Worm (Caenorhabditis elegans) whole organism, midembryonic: ENCODE data around the gene sod-4.

Source experiments
- T22C8.4 ChIP-seq: fragments of 200-800 bp; sonication (Bioruptor generic); IDR thresholded peaks from 2 replicates; pipeline ENCODE4 v1.3.6; 2022; ENCODE audit warnings: missing genetic modification characterization, missing compliant biosample characterization
- cog-1 ChIP-seq: sonication (generic microtip); optimal IDR thresholded peaks from 2 replicates; lab custom pipeline; 2016; ENCODE audit warnings: missing genetic modification characterization, missing compliant biosample characterization
- flt-1 ChIP-seq: fragments of 200-800 bp; sonication (Bioruptor generic); IDR thresholded peaks from 2 replicates; pipeline ENCODE4 v1.3.6; 2022; ENCODE audit warnings: missing genetic modification characterization, missing compliant biosample characterization
- klf-2 ChIP-seq: fragments of 200-800 bp; sonication (Bioruptor generic); conservative IDR thresholded peaks from 2 replicates; pipeline ENCODE4 v1.3.6; 2022; ENCODE audit warnings: missing genetic modification reagents, missing genetic modification characterization, missing compliant biosample characterization
- med-1 ChIP-seq: sonication (generic microtip); optimal IDR thresholded peaks from 2 replicates; lab custom pipeline; 2017; ENCODE audit warnings: missing genetic modification characterization, mild to moderate bottlenecking, missing compliant biosample characterization, antibody characterized with exemption, missing genetic modification reagents; ENCODE audit not compliant: insufficient read depth
- ref-1 ChIP-seq: fragments of 200-800 bp; sonication (Bioruptor generic); conservative IDR thresholded peaks from 2 replicates; pipeline ENCODE4 v1.3.6; 2022; ENCODE audit warnings: missing genetic modification reagents, missing genetic modification characterization, missing compliant biosample characterization
- tab-1 ChIP-seq: fragments of 200-800 bp; sonication (Bioruptor generic); IDR thresholded peaks from 2 replicates; pipeline ENCODE4 v1.3.6; 2022; ENCODE audit warnings: missing genetic modification characterization, missing compliant biosample characterization
- ztf-23 ChIP-seq: fragments of 200-800 bp; sonication (Bioruptor generic); IDR thresholded peaks from 2 replicates; pipeline ENCODE4 v1.3.6; 2022; ENCODE audit warnings: missing genetic modification reagents, missing genetic modification characterization, missing compliant biosample characterization
- ztf-29 ChIP-seq: fragments of 200-800 bp; sonication (Bioruptor generic); IDR thresholded peaks from 2 replicates; pipeline ENCODE4 v1.3.6; 2022; ENCODE audit warnings: missing genetic modification reagents, missing genetic modification characterization, missing compliant biosample characterization

sod-4 gene

ce11 chrIII:9500267-9500666 lies at the start of gene sod-4:
TSS of gene sod-4 (minus strand) at chrIII:9500375.
- TF ChIP-seq ref-1, result no peak
- no peak for TF ChIP-seq cog-1
- TF ChIP-seq med-1 (GFP tag; lab: Kevin White, UChicago), result no peak
- TF ChIP-seq ztf-23 (GFP tag; lab: Robert Waterston, UW), result no peak
- no peak for TF ChIP-seq tab-1
- no peak for TF ChIP-seq ztf-29 (GFP tag; lab: Robert Waterston, UW)
- TF ChIP-seq T22C8.4 (GFP tag; lab: Robert Waterston, UW), result no peak
- TF ChIP-seq klf-2 (GFP tag; lab: Robert Waterston, UW), result no peak
- no peak for TF ChIP-seq flt-1 (GFP tag; lab: Robert Waterston, UW)

- no peak for TF ChIP-seq ztf-29 (GFP tag; lab: Robert Waterston, UW)
- TF ChIP-seq cog-1, result peak; percentile 47
- TF ChIP-seq flt-1 (GFP tag; lab: Robert Waterston, UW), result 0 out of 2 replicates have a peak, but pooled peaks have one; percentile 63
- peak; percentile 70 for TF ChIP-seq ztf-23 (GFP tag; lab: Robert Waterston, UW)
- peak; percentile 90 for TF ChIP-seq T22C8.4 (GFP tag; lab: Robert Waterston, UW)
- no peak for TF ChIP-seq ref-1
- no peak for TF ChIP-seq med-1 (GFP tag; lab: Kevin White, UChicago)
- TF ChIP-seq tab-1, result no peak
- TF ChIP-seq klf-2 (GFP tag; lab: Robert Waterston, UW), result no peak
These were observed 46.0 kb upstream of the sod-4 start, which contains the start of gene unc-16 for ce11 chrIII:9546016-9546659. TSS of gene unc-16 (plus strand) at chrIII:9546258.

DNA sequence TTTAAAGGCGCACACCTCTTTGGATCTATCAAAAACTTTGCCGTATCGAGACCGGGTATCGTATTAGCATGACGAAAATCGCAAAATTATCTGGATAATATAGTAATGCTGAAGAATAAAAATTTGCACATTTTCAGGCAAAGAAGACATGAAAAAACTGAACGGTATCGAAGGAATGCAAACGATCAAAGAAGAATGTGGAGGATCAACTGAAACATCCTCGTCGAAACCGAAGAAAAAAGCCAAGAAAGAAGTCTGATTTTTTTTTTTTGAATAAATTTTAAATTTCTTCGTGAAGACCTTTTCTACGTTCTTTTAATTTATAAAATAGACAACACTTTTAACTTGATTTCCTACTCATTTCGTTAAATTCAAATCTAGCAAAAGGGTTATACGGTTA lies 44.6 kb upstream of the sod-4 start, which contains the start of gene ZK1098.12:
Gene ZK1098.12, plus strand, starts transcription at position 301 of the 400 bp plus-strand sequence.
- TF ChIP-seq flt-1 (GFP tag; lab: Robert Waterston, UW) (no peak), med-1 (GFP tag; lab: Kevin White, UChicago) (no peak), klf-2 (GFP tag; lab: Robert Waterston, UW) (no peak), ztf-23 (GFP tag; lab: Robert Waterston, UW) (no peak), ref-1 (no peak), ztf-29 (GFP tag; lab: Robert Waterston, UW) (no peak), T22C8.4 (GFP tag; lab: Robert Waterston, UW) (no peak), cog-1 (no peak), tab-1 (no peak)

DNA sequence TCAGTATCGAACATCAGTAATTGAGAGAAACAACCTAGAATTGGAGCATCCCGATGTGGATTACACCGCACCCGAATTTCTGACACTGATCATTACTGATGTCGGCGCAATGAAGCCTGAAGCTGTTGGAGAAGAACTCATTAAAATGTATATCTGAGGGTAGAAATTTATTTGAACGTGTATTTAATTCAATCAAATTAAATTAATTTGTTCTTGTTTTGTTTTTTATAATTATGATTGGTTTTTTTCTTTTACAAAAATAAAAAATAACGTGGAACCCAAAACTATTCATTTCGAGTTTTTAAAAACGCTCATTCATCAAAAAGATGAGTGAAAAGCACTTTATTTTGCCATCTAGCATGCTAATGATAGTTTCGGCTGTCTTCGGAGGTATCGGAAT lies 44.0 kb upstream of the sod-4 start, which contains the start of gene ZK1098.9:
Gene ZK1098.9, plus strand, starts transcription at position 301 of the 400 bp plus-strand sequence.
- no peak for TF ChIP-seq klf-2 (GFP tag; lab: Robert Waterston, UW)
- no peak for TF ChIP-seq flt-1 (GFP tag; lab: Robert Waterston, UW)
- no peak for TF ChIP-seq T22C8.4 (GFP tag; lab: Robert Waterston, UW)
- no peak for TF ChIP-seq tab-1
- no peak for TF ChIP-seq ref-1
- no peak for TF ChIP-seq ztf-29 (GFP tag; lab: Robert Waterston, UW)
- no peak for TF ChIP-seq med-1 (GFP tag; lab: Kevin White, UChicago)
- no peak for TF ChIP-seq ztf-23 (GFP tag; lab: Robert Waterston, UW)
- TF ChIP-seq cog-1, result no peak

- TF ChIP-seq klf-2 (GFP tag; lab: Robert Waterston, UW), result no peak
- no peak for TF ChIP-seq tab-1
- no peak for TF ChIP-seq cog-1
- no peak for TF ChIP-seq flt-1 (GFP tag; lab: Robert Waterston, UW)
- no peak for TF ChIP-seq T22C8.4 (GFP tag; lab: Robert Waterston, UW)
- TF ChIP-seq ref-1, result no peak
- TF ChIP-seq med-1 (GFP tag; lab: Kevin White, UChicago), result no peak
- no peak for TF ChIP-seq ztf-23 (GFP tag; lab: Robert Waterston, UW)
- TF ChIP-seq ztf-29 (GFP tag; lab: Robert Waterston, UW), result no peak
These were observed 42.6 kb upstream of the sod-4 start, which contains the start of gene eif-2Balpha for ce11 chrIII:9542816-9543215. TSS of gene eif-2Balpha (plus strand) at chrIII:9543119.

DNA sequence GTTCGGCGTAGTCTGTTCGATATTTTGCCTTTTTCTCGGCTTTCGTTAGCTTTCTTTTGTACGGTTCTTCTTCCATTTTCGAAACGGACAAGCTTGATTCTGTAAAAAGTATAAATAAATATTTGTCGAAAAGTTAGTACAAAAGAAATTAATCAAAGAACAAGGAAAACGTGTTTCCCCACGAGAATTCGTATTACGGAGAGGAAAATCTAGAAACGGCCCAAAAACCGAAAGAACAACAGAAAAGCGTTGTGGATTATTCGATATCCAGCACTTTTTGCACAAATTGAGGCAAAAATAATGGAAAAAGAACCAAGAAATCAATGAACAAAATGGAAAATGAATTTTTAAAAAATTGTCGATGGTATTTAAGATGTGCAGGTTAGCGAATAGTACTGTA lies 42.1 kb upstream of the sod-4 start, which contains the start of gene mut-7:
Gene mut-7, minus strand, starts transcription at position 101 of the 400 bp plus-strand sequence.
- TF ChIP-seq tab-1 (no peak), cog-1 (no peak), flt-1 (GFP tag; lab: Robert Waterston, UW) (no peak), T22C8.4 (GFP tag; lab: Robert Waterston, UW) (no peak), ztf-23 (GFP tag; lab: Robert Waterston, UW) (no peak), ztf-29 (GFP tag; lab: Robert Waterston, UW) (no peak), klf-2 (GFP tag; lab: Robert Waterston, UW) (no peak), med-1 (GFP tag; lab: Kevin White, UChicago) (no peak), ref-1 (no peak)

ce11 chrIII:9538655-9539155 lies 38.5 kb upstream of the sod-4 start, which contains the start of gene ZK1098.3:
TSS of gene ZK1098.3 (minus strand) at chrIII:9538705.
- TF ChIP-seq T22C8.4 (GFP tag; lab: Robert Waterston, UW), result peak; percentile 65; the same call in 1 of the 2 replicates
- TF ChIP-seq med-1 (GFP tag; lab: Kevin White, UChicago), result no peak

DNA sequence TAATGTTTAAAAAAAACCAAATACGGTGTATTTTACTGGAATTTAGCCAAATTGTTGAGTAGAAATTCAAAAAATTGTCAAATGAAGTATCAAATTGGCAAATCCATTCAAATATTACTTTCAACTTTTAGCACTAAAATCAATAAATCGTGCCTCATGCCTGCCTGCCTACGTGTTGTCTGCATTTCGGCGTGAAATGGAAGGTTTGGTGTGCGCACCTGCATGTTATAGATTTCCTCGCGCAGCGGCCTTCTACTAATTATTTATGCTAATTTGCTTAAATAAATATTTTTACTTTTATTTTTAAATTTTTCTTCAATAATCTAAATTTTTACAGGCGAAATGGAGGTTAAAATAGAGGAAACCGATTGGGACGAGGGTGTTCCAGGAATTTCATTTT lies 28.6 kb upstream of the sod-4 start, which contains the start of gene ZK1098.2:
Gene ZK1098.2, plus strand, starts transcription at position 336 of the 400 bp plus-strand sequence.
- no peak for TF ChIP-seq ztf-29 (GFP tag; lab: Robert Waterston, UW)
- peak; percentile 38; the same call in 1 of the 2 replicates for TF ChIP-seq T22C8.4 (GFP tag; lab: Robert Waterston, UW)

ce11 chrIII:9526851-9527250 lies 26.7 kb upstream of the sod-4 start, which contains the start of gene ZK1098.6:
TSS of gene ZK1098.6 (plus strand) at chrIII:9527151.
- TF ChIP-seq ref-1, result no peak
- no peak for TF ChIP-seq med-1 (GFP tag; lab: Kevin White, UChicago)
- no peak for TF ChIP-seq ztf-29 (GFP tag; lab: Robert Waterston, UW)
- TF ChIP-seq klf-2 (GFP tag; lab: Robert Waterston, UW), result no peak
- TF ChIP-seq ztf-23 (GFP tag; lab: Robert Waterston, UW), result no peak
- TF ChIP-seq tab-1, result no peak
- no peak for TF ChIP-seq flt-1 (GFP tag; lab: Robert Waterston, UW)
- TF ChIP-seq cog-1, result no peak
